Worm (Caenorhabditis elegans) whole organism, L1 larva: ENCODE data around the gene M04G7.1.

Experiments used
- C16A3.4 ChIP-seq: fragments of 150-350 bp; optimal IDR thresholded peaks from 2 replicates; lab custom pipeline; 2014; ENCODE audit warnings: missing biosample characterization, missing genetic modification characterization
- C34B4.2 ChIP-seq: sonication (generic microtip); optimal IDR thresholded peaks from 2 replicates; lab custom pipeline; 2017; ENCODE audit warnings: mild to moderate bottlenecking, missing genetic modification characterization, missing compliant biosample characterization
- alr-1 ChIP-seq: fragments of 200-800 bp; sonication (Bioruptor generic); optimal IDR thresholded peaks from 2 replicates; lab custom pipeline; 2018; ENCODE audit warnings: borderline replicate concordance, mild to moderate bottlenecking, missing genetic modification characterization, missing compliant biosample characterization
- aly-2 ChIP-seq: fragments of 150-350 bp; optimal IDR thresholded peaks from 2 replicates; lab custom pipeline; 2014; ENCODE audit warnings: missing biosample characterization, missing genetic modification characterization
- blmp-1 ChIP-seq: fragments of 150-350 bp; optimal IDR thresholded peaks from 2 replicates; lab custom pipeline; 2014; ENCODE audit warnings: missing biosample characterization, missing genetic modification characterization
- ceh-63 ChIP-seq: fragments of 200-800 bp; sonication (Bioruptor generic); optimal IDR thresholded peaks from 2 replicates; lab custom pipeline; 2018; ENCODE audit warnings: mild to moderate bottlenecking, missing genetic modification characterization, missing compliant biosample characterization
- ceh-8 ChIP-seq: fragments of 200-800 bp; sonication (Bioruptor generic); optimal IDR thresholded peaks from 2 replicates; lab custom pipeline; 2018; ENCODE audit warnings: mild to moderate bottlenecking, missing genetic modification characterization, moderate library complexity, missing compliant biosample characterization
- ceh-82 ChIP-seq, 3 experiments: fragments of 150-350 bp in 1 of 3; sonication (generic microtip) in 2 of 3; optimal IDR thresholded peaks; 2 replicates each; lab custom pipeline; 2014 to 2017; ENCODE audit warnings: missing biosample characterization in 3 of 3, missing genetic modification characterization in 3 of 3
- ceh-88 ChIP-seq: fragments of 200-800 bp; sonication (Bioruptor generic); IDR thresholded peaks from 2 replicates; pipeline ENCODE4 v1.3.6; 2022; ENCODE audit warnings: missing genetic modification characterization, missing compliant biosample characterization
- dpl-1 ChIP-seq, 3 experiments: fragments of 150-350 bp in 2 of 3; sonication (generic microtip) in 1 of 3; optimal IDR thresholded peaks; 2 replicates each; lab custom pipeline; 2014 to 2017; ENCODE audit warnings: missing biosample characterization in 3 of 3, missing genetic modification characterization in 3 of 3, missing genetic modification reagents in 3 of 3
- efl-1 ChIP-seq, 4 experiments: fragments of 150-350 bp; optimal IDR thresholded peaks in 3 of 4; peaks in 1 of 4; 1 replicate in 1 of 4; 2 replicates in 3 of 4; lab custom pipeline; 2014; ENCODE audit warnings: missing biosample characterization in 2 of 4, missing genetic modification characterization in 2 of 4, missing genetic modification reagents in 2 of 4
- efl-3 ChIP-seq: fragments of 200-800 bp; sonication (Bioruptor generic); optimal IDR thresholded peaks from 2 replicates; lab custom pipeline; 2018; ENCODE audit warnings: mild to moderate bottlenecking, missing genetic modification characterization, missing compliant biosample characterization
- egl-27 ChIP-seq, 2 experiments: fragments of 150-350 bp in 1 of 2; sonication (generic microtip); optimal IDR thresholded peaks; 3 replicates each; lab custom pipeline; 2017 to 2018; ENCODE audit warnings: missing biosample characterization in 2 of 2, missing genetic modification characterization in 2 of 2, missing genetic modification reagents in 2 of 2
- ets-5 ChIP-seq: fragments of 200-800 bp; sonication (Bioruptor generic); IDR thresholded peaks from 2 replicates; pipeline ENCODE4 v1.3.6; 2022; ENCODE audit warnings: missing genetic modification characterization, missing compliant biosample characterization
- fkh-10 ChIP-seq: sonication (generic microtip); optimal IDR thresholded peaks from 2 replicates; lab custom pipeline; 2017; ENCODE audit warnings: missing biosample characterization, missing genetic modification reagents, missing genetic modification characterization
- hlh-4 ChIP-seq: sonication (generic microtip); optimal IDR thresholded peaks from 2 replicates; lab custom pipeline; 2016; ENCODE audit warnings: mild to moderate bottlenecking, missing genetic modification characterization, missing compliant biosample characterization
- lin-14 ChIP-seq: fragments of 200-800 bp; sonication (Bioruptor generic); optimal IDR thresholded peaks from 2 replicates; lab custom pipeline; 2018; ENCODE audit warnings: mild to moderate bottlenecking, missing genetic modification characterization, moderate library complexity, missing compliant biosample characterization
- lin-15B ChIP-seq: fragments of 150-350 bp; sonication (generic microtip); optimal IDR thresholded peaks from 3 replicates; lab custom pipeline; 2014; ENCODE audit warnings: missing biosample characterization, missing genetic modification characterization
- lin-35 ChIP-seq, 2 experiments: fragments of 150-350 bp; optimal IDR thresholded peaks; 2 replicates each; lab custom pipeline; 2014; ENCODE audit warnings: missing biosample characterization in 2 of 2, missing genetic modification characterization in 2 of 2, missing genetic modification reagents in 2 of 2
- lir-3 ChIP-seq: sonication (generic microtip); optimal IDR thresholded peaks from 2 replicates; lab custom pipeline; 2016; ENCODE audit warnings: mild to moderate bottlenecking, missing genetic modification characterization, moderate library complexity, missing compliant biosample characterization; ENCODE audit not compliant: poor library complexity
- mab-9 ChIP-seq: fragments of 200-800 bp; sonication (Bioruptor generic); IDR thresholded peaks from 2 replicates; pipeline ENCODE4 v1.3.6; 2022; ENCODE audit warnings: missing genetic modification reagents, missing genetic modification characterization, missing compliant biosample characterization
- mdl-1 ChIP-seq, 2 experiments: fragments of 150-350 bp; optimal IDR thresholded peaks; 2 replicates each; lab custom pipeline; 2014 to 2017; ENCODE audit warnings: missing biosample characterization in 2 of 2, missing genetic modification characterization in 2 of 2, inconsistent platforms in 1 of 2
- mef-2 ChIP-seq: fragments of 150-350 bp; optimal IDR thresholded peaks from 2 replicates; lab custom pipeline; 2014; ENCODE audit warnings: missing biosample characterization, missing genetic modification characterization
- mep-1 ChIP-seq: fragments of 150-350 bp; optimal IDR thresholded peaks from 2 replicates; lab custom pipeline; 2014; ENCODE audit warnings: missing biosample characterization, missing genetic modification characterization
- nhr-11 ChIP-seq: fragments of 150-350 bp; optimal IDR thresholded peaks from 2 replicates; lab custom pipeline; 2014; ENCODE audit warnings: missing biosample characterization, missing genetic modification characterization
- nhr-12 ChIP-seq: sonication (generic microtip); optimal IDR thresholded peaks from 2 replicates; lab custom pipeline; 2017; ENCODE audit warnings: missing biosample characterization, missing genetic modification characterization
- nhr-237 ChIP-seq: fragments of 150-350 bp; optimal IDR thresholded peaks from 2 replicates; lab custom pipeline; 2014; ENCODE audit warnings: missing biosample characterization, missing genetic modification characterization
- nhr-47 ChIP-seq: sonication (generic microtip); optimal IDR thresholded peaks from 2 replicates; lab custom pipeline; 2016; ENCODE audit warnings: mild to moderate bottlenecking, missing genetic modification characterization, moderate library complexity, missing compliant biosample characterization
- nhr-77 ChIP-seq: fragments of 150-350 bp; optimal IDR thresholded peaks from 2 replicates; lab custom pipeline; 2014; ENCODE audit warnings: missing biosample characterization, missing genetic modification characterization
- nhr-84 ChIP-seq: sonication (generic microtip); optimal IDR thresholded peaks from 2 replicates; lab custom pipeline; 2017; ENCODE audit warnings: missing biosample characterization, missing genetic modification characterization
- nhr-85 ChIP-seq: sonication (generic microtip); peaks from one replicate; lab custom pipeline; 2016; ENCODE audit warnings: missing genetic modification characterization, inconsistent platforms, missing compliant biosample characterization
- nhr-90 ChIP-seq: sonication (generic microtip); optimal IDR thresholded peaks from 2 replicates; lab custom pipeline; 2016; ENCODE audit warnings: mild to moderate bottlenecking, missing genetic modification characterization, missing compliant biosample characterization; ENCODE audit not compliant: poor library complexity
- pag-3 ChIP-seq: sonication (generic microtip); optimal IDR thresholded peaks from 2 replicates; lab custom pipeline; 2017; ENCODE audit warnings: missing genetic modification characterization, mild to moderate bottlenecking, missing compliant biosample characterization, antibody characterized with exemption, borderline replicate concordance; ENCODE audit not compliant: insufficient read depth
- pax-3 ChIP-seq: fragments of 200-800 bp; sonication (Bioruptor generic); optimal IDR thresholded peaks from 2 replicates; lab custom pipeline; 2018; ENCODE audit warnings: mild to moderate bottlenecking, missing genetic modification characterization, moderate library complexity, missing compliant biosample characterization
- rnt-1 ChIP-seq: sonication (generic microtip); optimal IDR thresholded peaks from 2 replicates; lab custom pipeline; 2016; ENCODE audit warnings: mild to moderate bottlenecking, missing genetic modification characterization, moderate library complexity, missing compliant biosample characterization
- snu-23 ChIP-seq: sonication (generic microtip); optimal IDR thresholded peaks from 2 replicates; lab custom pipeline; 2016; ENCODE audit warnings: missing genetic modification characterization, missing compliant biosample characterization
- swsn-7 ChIP-seq: sonication (generic microtip); optimal IDR thresholded peaks from 2 replicates; lab custom pipeline; 2016; ENCODE audit warnings: missing genetic modification characterization, missing compliant biosample characterization
- tbx-2 ChIP-seq: sonication (generic microtip); optimal IDR thresholded peaks from 2 replicates; lab custom pipeline; 2016; ENCODE audit warnings: missing genetic modification characterization, missing compliant biosample characterization
- tlp-1 ChIP-seq: fragments of 150-350 bp; optimal IDR thresholded peaks from 2 replicates; lab custom pipeline; 2014; ENCODE audit warnings: missing biosample characterization, missing genetic modification characterization
- unc-30 ChIP-seq: sonication (generic microtip); optimal IDR thresholded peaks from 2 replicates; lab custom pipeline; 2017; ENCODE audit warnings: missing biosample characterization, missing genetic modification characterization
- unc-86 ChIP-seq: sonication (generic microtip); optimal IDR thresholded peaks from 2 replicates; lab custom pipeline; 2016; ENCODE audit warnings: missing genetic modification characterization, missing compliant biosample characterization
- unc-98 ChIP-seq: fragments of 200-800 bp; sonication (Bioruptor generic); IDR thresholded peaks from 2 replicates; pipeline ENCODE4 v1.3.6; 2022; ENCODE audit warnings: missing genetic modification characterization, missing compliant biosample characterization
- xbp-1 ChIP-seq: sonication (generic microtip); optimal IDR thresholded peaks from 2 replicates; lab custom pipeline; 2016; ENCODE audit warnings: missing genetic modification characterization, missing compliant biosample characterization
- zag-1 ChIP-seq: fragments of 150-350 bp; optimal IDR thresholded peaks from 2 replicates; lab custom pipeline; 2014; ENCODE audit warnings: missing biosample characterization, missing genetic modification characterization
- zip-4 ChIP-seq: fragments of 200-800 bp; sonication (Bioruptor generic); optimal IDR thresholded peaks from 2 replicates; lab custom pipeline; 2018; ENCODE audit warnings: mild to moderate bottlenecking, missing genetic modification characterization, moderate library complexity, missing compliant biosample characterization
- ztf-11 ChIP-seq, 2 experiments: sonication (generic microtip); optimal IDR thresholded peaks; 2 replicates each; lab custom pipeline; 2016 to 2017; ENCODE audit warnings: missing genetic modification characterization in 2 of 2, missing biosample characterization in 1 of 2, missing compliant biosample characterization in 1 of 2
- ztf-4 ChIP-seq: fragments of 150-350 bp; optimal IDR thresholded peaks from 2 replicates; lab custom pipeline; 2014; ENCODE audit warnings: missing biosample characterization, missing genetic modification characterization

M04G7.1 gene

ce11 chrIV:410420-410891, 45.1 kb upstream of the M04G7.1 start, which contains the start of gene T07A9.12 (continued):
- TF ChIP-seq ztf-4 (tag; lab: Kevin White, UChicago), result no peak
- peak; percentile 55 for TF ChIP-seq nhr-77 (tag; lab: Kevin White, UChicago)
- peak; percentile 71 for TF ChIP-seq unc-98 (GFP tag; lab: Robert Waterston, UW)
- TF ChIP-seq xbp-1, result peak; percentile 69
- peak in 1 of 2 experiments; percentile 50 for TF ChIP-seq mdl-1 (tag; optimal IDR thresholded peaks at IDR 0.05; lab: Kevin White, UChicago)
- TF ChIP-seq lir-3 (tag; lab: Kevin White, UChicago), result peak; percentile 84
- TF ChIP-seq ets-5 (GFP tag; lab: Robert Waterston, UW), result no peak
- peak; percentile 5 for TF ChIP-seq fkh-10 (GFP tag; lab: Kevin White, UChicago)
- TF ChIP-seq aly-2 (tag; lab: Kevin White, UChicago), result peak; percentile 36
- peak; percentile 42 for TF ChIP-seq nhr-237 (tag; lab: Kevin White, UChicago)
- TF ChIP-seq tbx-2 (tag; lab: Kevin White, UChicago), result peak; percentile 82
- TF ChIP-seq mep-1, result peak; percentile 86
- TF ChIP-seq ztf-11 (tag; optimal IDR thresholded peaks at IDR 0.05; lab: Kevin White, UChicago), result peak in 1 of 2 experiments; percentile 43
- peak; percentile 80 for TF ChIP-seq swsn-7 (tag; lab: Kevin White, UChicago)
- TF ChIP-seq nhr-84 (tag; lab: Kevin White, UChicago), result no peak
- peak; percentile 82 for TF ChIP-seq rnt-1 (tag; lab: Kevin White, UChicago)
- TF ChIP-seq dpl-1 (GFP tag; optimal IDR thresholded peaks at IDR 0.05; lab: Kevin White, UChicago), result peak; percentile 38 to 42 (median 42)
- TF ChIP-seq nhr-90 (tag; lab: Kevin White, UChicago), result peak; percentile 77
- peak; percentile 85 for TF ChIP-seq C16A3.4 (tag; lab: Kevin White, UChicago)
- TF ChIP-seq pag-3, result no peak
- TF ChIP-seq mab-9 (GFP tag; lab: Robert Waterston, UW), result no peak
- no peak for TF ChIP-seq C34B4.2 (tag; lab: Kevin White, UChicago)
- TF ChIP-seq lin-14 (GFP tag; lab: Kevin White, UChicago), result no peak
- no peak for TF ChIP-seq nhr-12 (tag; lab: Kevin White, UChicago)
- TF ChIP-seq ceh-8 (GFP tag; lab: Kevin White, UChicago), result no peak
- peak; percentile 78 for TF ChIP-seq nhr-85 (tag; lab: Kevin White, UChicago)
- TF ChIP-seq ceh-88 (GFP tag; lab: Robert Waterston, UW), result no peak; the same call in 1 of the 2 replicates
- peak; percentile 17 for TF ChIP-seq lin-15B (tag; lab: Kevin White, UChicago)
- TF ChIP-seq nhr-11 (tag; lab: Kevin White, UChicago), result no peak
- no peak for TF ChIP-seq alr-1 (tag; lab: Kevin White, UChicago)
- no peak for TF ChIP-seq unc-30 (tag; lab: Kevin White, UChicago)
- no peak for TF ChIP-seq hlh-4 (tag; lab: Kevin White, UChicago)
- peak; percentile 3 to 70 (median 64) for TF ChIP-seq ceh-82 (tag; optimal IDR thresholded peaks at IDR 0.05; lab: Kevin White, UChicago)
- TF ChIP-seq unc-86 (tag; lab: Kevin White, UChicago), result peak; percentile 51
- TF ChIP-seq nhr-47 (tag; lab: Kevin White, UChicago), result peak; percentile 81
- no peak for TF ChIP-seq ceh-63 (GFP tag; lab: Kevin White, UChicago)
- TF ChIP-seq pax-3, result peak; percentile 81
- peak; percentile 74 to 76 for TF ChIP-seq lin-35 (GFP tag; optimal IDR thresholded peaks at IDR 0.05; lab: Kevin White, UChicago)
- TF ChIP-seq efl-1 (optimal IDR thresholded peaks at IDR 0.05; lab: Kevin White, UChicago), result peak; percentile 76 to 84
- TF ChIP-seq efl-1 (GFP tag; optimal IDR thresholded peaks at IDR 0.05 in 1 of 2; lab: Kevin White, UChicago), result peak; percentile 41 to 92
- TF ChIP-seq zip-4 (GFP tag; lab: Kevin White, UChicago), result no peak
- TF ChIP-seq efl-3 (GFP tag; lab: Kevin White, UChicago), result no peak
- TF ChIP-seq egl-27 (tag; optimal IDR thresholded peaks at IDR 0.05; lab: Kevin White, UChicago), result peak in 1 of 2 experiments; percentile 50
- peak; percentile 32 for TF ChIP-seq blmp-1 (tag; lab: Kevin White, UChicago)
- peak; percentile 23 for TF ChIP-seq mef-2 (tag; lab: Kevin White, UChicago)
- no peak for TF ChIP-seq tlp-1
- TF ChIP-seq snu-23 (GFP tag; lab: Kevin White, UChicago), result peak; percentile 91
- TF ChIP-seq zag-1 (tag; lab: Kevin White, UChicago), result no peak
- TF ChIP-seq, all 84 proteins: peak for 50
